Fruit fly (Drosophila melanogaster) whole organism, wandering third instar larva: ENCODE data around the gene corto.

Experiments
- Abd-B ChIP-seq: fragments of >200 bp; optimal IDR thresholded peaks from 2 replicates; lab custom pipeline; 2017; ENCODE audit warnings: missing biosample characterization, missing genetic modification characterization
- Hnf4 ChIP-seq: fragments of 200-800 bp; sonication (Bioruptor generic); optimal IDR thresholded peaks from 2 replicates; lab custom pipeline; 2016; ENCODE audit warnings: missing biosample characterization, mild to moderate bottlenecking, missing genetic modification characterization
- h ChIP-seq: fragments of 200-800 bp; sonication (Bioruptor generic); optimal IDR thresholded peaks from 3 replicates; lab custom pipeline; 2016; ENCODE audit warnings: missing biosample characterization, mild to moderate bottlenecking, missing genetic modification characterization
- pan ChIP-seq: fragments of >200 bp; optimal IDR thresholded peaks from 2 replicates; lab custom pipeline; 2017

- TF ChIP-seq pan (lab: Kevin White, UChicago) (no peak), Abd-B (GFP tag; lab: Kevin White, UChicago) (no peak), Hnf4 (GFP tag; lab: Kevin White, UChicago) (no peak), h (GFP tag; lab: Kevin White, UChicago) (no peak)
Measured at dm6 chr3R:5054747-5055146, 32.1 kb downstream of the corto start.
